Worm (Caenorhabditis elegans) whole organism, L2 larva: ENCODE data around the gene T22E5.6.

Experiments used
- ZK546.5 ChIP-seq: sonication (generic microtip); optimal IDR thresholded peaks from 2 replicates; lab custom pipeline; 2017; ENCODE audit warnings: missing biosample characterization, missing genetic modification characterization
- nhr-6 ChIP-seq: fragments of 150-350 bp; optimal IDR thresholded peaks from 2 replicates; lab custom pipeline; 2014; ENCODE audit warnings: missing biosample characterization, missing genetic modification characterization
- ztf-4 ChIP-seq: fragments of 150-350 bp; optimal IDR thresholded peaks from 2 replicates; lab custom pipeline; 2014; ENCODE audit warnings: missing biosample characterization, missing genetic modification characterization

DNA sequence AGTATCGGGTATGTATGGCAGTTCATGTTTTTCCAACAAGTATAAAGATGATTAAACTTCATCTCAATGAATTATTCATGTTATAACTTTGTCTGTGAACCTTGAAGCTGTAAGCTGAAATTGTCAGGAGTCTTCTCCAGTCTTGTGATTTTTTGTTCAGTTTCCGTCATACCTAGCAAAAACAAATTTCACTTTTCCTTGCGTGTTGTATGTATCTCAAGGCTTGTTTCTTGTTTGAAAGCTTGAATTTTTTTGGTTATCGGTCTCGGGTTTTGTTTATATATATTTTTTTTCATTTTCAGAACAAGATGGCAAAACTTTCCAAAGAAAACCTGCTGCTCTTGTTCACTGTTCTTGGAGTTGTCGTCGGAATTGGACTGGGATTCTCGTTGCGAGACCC lies 13.1 kb downstream of the T22E5.6 start, which contains the start of gene glt-4:
- TF ChIP-seq ZK546.5 (no peak), nhr-6 (no peak), ztf-4 (no peak)
